Worm (Caenorhabditis elegans) whole organism, young adult: ENCODE data around the gene fbxa-213.

Experiments used
- B0261.1 ChIP-seq: sonication (generic microtip); optimal IDR thresholded peaks from 2 replicates; lab custom pipeline; 2016; ENCODE audit warnings: mild to moderate bottlenecking, missing genetic modification characterization, moderate library complexity, missing compliant biosample characterization
- bed-2 ChIP-seq: fragments of 200-800 bp; sonication (Bioruptor generic); IDR thresholded peaks from 2 replicates; pipeline ENCODE4 v1.3.6; 2022; ENCODE audit warnings: missing genetic modification reagents, missing genetic modification characterization, missing compliant biosample characterization
- dpff-1 ChIP-seq: sonication (generic microtip); optimal IDR thresholded peaks from 2 replicates; lab custom pipeline; 2017; ENCODE audit warnings: mild to moderate bottlenecking, missing genetic modification characterization, missing compliant biosample characterization
- fkh-3 ChIP-seq: sonication (generic microtip); optimal IDR thresholded peaks from 2 replicates; lab custom pipeline; 2016; ENCODE audit warnings: mild to moderate bottlenecking, missing genetic modification characterization, missing compliant biosample characterization
- him-1 ChIP-seq: sonication (generic microtip); optimal IDR thresholded peaks from 2 replicates; lab custom pipeline; 2016; ENCODE audit warnings: missing genotype, missing genetic modification reagents, missing genetic modification characterization, missing compliant biosample characterization
- hmg-1.2 ChIP-seq: fragments of 200-800 bp; sonication (Bioruptor generic); IDR thresholded peaks from 2 replicates; pipeline ENCODE4 v1.3.6; 2022; ENCODE audit warnings: missing genetic modification reagents, missing genetic modification characterization, missing compliant biosample characterization
- lsy-27 ChIP-seq: sonication (generic microtip); optimal IDR thresholded peaks from 2 replicates; lab custom pipeline; 2017; ENCODE audit warnings: missing genetic modification characterization, mild to moderate bottlenecking, missing compliant biosample characterization, antibody characterized with exemption, missing genotype, borderline replicate concordance; ENCODE audit not compliant: insufficient read depth
- nfyb-1 ChIP-seq: fragments of 200-800 bp; sonication (Bioruptor generic); IDR thresholded peaks from 2 replicates; pipeline ENCODE4 v1.3.6; 2022; ENCODE audit warnings: missing genetic modification reagents, missing genetic modification characterization, missing compliant biosample characterization
- sea-2 ChIP-seq: fragments of 200-800 bp; sonication (Bioruptor generic); IDR thresholded peaks from 2 replicates; pipeline ENCODE4 v1.3.6; 2022; ENCODE audit warnings: missing genetic modification characterization, missing compliant biosample characterization
- snpc-4 ChIP-seq, 5 experiments: fragments of 150-350 bp in 1 of 5; sonication (generic microtip) in 4 of 5; optimal IDR thresholded peaks; 2 replicates each; lab custom pipeline; 2014 to 2018; ENCODE audit warnings: missing genetic modification characterization in 5 of 5, missing biosample characterization in 3 of 5, antibody characterized with exemption in 2 of 5, mild to moderate bottlenecking in 2 of 5, missing compliant biosample characterization in 2 of 5, missing genotype in 2 of 5, moderate library complexity in 2 of 5, missing genetic modification reagents in 1 of 5
- unc-62 ChIP-seq: fragments of 150-350 bp; optimal IDR thresholded peaks from 2 replicates; lab custom pipeline; 2014; ENCODE audit warnings: missing biosample characterization, missing genetic modification reagents, missing genetic modification characterization
- ztf-22 ChIP-seq: fragments of 200-800 bp; sonication (Bioruptor generic); optimal IDR thresholded peaks from 2 replicates; lab custom pipeline; 2018; ENCODE audit warnings: mild to moderate bottlenecking, missing genetic modification characterization, moderate library complexity, missing compliant biosample characterization

DNA sequence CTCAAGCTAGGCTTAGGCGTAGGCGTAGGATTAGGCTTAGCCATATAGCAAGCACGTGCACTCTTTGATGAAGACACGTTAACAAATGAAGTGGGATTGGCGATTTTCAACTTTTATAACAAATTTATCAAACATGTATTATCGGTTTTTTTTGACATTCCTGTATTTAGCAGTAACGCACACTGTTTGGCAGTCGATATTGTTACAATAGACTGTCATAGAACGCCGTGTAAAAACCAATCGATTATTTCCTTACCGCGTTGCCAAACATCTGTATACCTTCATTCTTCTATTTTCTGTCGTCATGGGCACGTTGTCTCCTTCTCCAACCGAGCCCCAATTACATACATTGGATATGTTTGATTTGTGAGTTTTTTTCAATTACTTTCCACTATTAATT lies 49.7 kb upstream of the fbxa-213 start, which contains the start of gene fbxb-119:
- no peak for TF ChIP-seq him-1 (tag; lab: Kevin White, UChicago)
- TF ChIP-seq sea-2: no peak
- no peak for TF ChIP-seq nfyb-1 (GFP tag; lab: Robert Waterston, UW)
- no peak for TF ChIP-seq ztf-22 (GFP tag; lab: Kevin White, UChicago)
- TF ChIP-seq fkh-3 (tag; lab: Kevin White, UChicago): no peak
- TF ChIP-seq bed-2 (GFP tag; lab: Robert Waterston, UW): no peak
- TF ChIP-seq unc-62 (GFP tag; lab: Kevin White, UChicago): no peak
- TF ChIP-seq hmg-1.2 (GFP tag; lab: Robert Waterston, UW): no peak
- no peak for TF ChIP-seq snpc-4 (GFP tag; optimal IDR thresholded peaks at IDR 0.05; lab: Kevin White, UChicago)
- TF ChIP-seq snpc-4 (tag; optimal IDR thresholded peaks at IDR 0.05; lab: Kevin White, UChicago): no peak
- TF ChIP-seq B0261.1: no peak
- TF ChIP-seq lsy-27: no peak
- TF ChIP-seq dpff-1: no peak
